Worm (Caenorhabditis elegans): Measurements from ENCODE around the gene mltn-7.

mltn-7 gene

DNA sequence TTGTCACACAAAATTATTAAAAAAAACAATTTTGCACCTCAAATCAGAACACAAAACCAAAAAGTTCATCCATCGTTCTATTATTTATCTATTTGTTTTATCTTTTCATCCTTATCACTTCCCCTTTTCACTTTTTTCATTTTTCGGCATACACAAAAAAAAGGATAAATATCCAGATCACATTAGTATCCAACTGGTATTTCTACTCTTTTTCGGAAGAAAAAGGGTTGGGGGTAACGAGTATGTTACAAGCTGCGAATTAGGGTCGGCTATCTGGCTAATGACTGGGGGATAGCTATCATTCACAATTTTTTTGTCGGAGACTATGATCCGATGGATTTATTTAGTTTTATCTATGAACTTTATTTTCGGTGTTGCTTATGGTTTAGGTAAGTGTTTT is at the start of gene mltn-7:
Gene mltn-7, plus strand, starts transcription at position 301 of the 400 bp plus-strand sequence.
- peak; percentile 15 for TF ChIP-seq blmp-1 (tag; optimal IDR thresholded peaks at IDR 0.05)
- no peak for TF ChIP-seq isw-1 (GFP tag; IDR thresholded peaks at IDR 0.05)
- no peak for TF ChIP-seq jun-1 (tag; optimal IDR thresholded peaks at IDR 0.05)

DNA sequence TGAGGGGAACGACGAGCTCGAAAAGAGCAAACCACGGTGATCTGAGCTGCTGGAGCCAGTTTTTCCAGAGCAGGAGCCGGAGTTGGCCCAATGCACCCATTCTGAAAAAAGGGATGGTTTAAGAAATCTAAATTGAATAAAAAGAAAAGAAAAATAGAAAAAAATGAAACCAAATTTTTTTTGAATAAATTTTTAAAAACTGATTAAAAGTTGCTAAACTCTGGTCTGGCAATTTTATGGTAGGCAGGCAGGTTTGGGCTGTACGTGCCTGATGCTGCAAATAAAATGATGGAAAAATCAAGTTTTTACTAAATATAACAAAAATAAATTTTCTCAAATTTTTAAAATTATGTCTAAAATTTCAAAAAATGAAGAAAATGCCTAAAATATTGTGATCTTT is 39.5 kb upstream of the mltn-7 start, which contains the start of gene abt-4:
Gene abt-4, minus strand, starts transcription at position 101 of the 400 bp plus-strand sequence.
- TF ChIP-seq nhr-11 (tag; optimal IDR thresholded peaks at IDR 0.05) (no peak), efl-1 (optimal IDR thresholded peaks at IDR 0.05) (no peak), efl-1 (GFP tag; optimal IDR thresholded peaks at IDR 0.05 in 1 of 2) (peak in 1 of 2 experiments; percentile 10)

DNA sequence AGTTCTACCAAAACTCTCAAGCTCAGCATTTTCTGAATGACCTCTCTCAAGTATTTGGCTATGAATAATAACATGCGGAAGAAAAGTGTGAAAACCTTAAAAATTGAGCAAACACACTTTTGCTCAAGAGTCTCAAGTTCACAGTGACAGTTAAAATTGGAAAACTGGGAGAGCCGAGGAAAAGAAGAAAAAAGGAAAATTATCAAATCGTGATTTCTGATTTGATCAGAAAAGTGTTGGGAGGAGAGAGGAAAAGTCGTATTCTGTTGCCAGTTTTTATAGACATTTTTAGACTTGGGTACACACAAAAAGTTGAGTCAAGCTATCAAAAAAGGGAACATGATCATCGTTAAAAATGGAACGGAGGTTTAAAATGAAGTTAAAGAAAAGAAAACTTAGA is 38.9 kb upstream of the mltn-7 start:
- TF ChIP-seq unc-98 (GFP tag; IDR thresholded peaks at IDR 0.05) (no peak), ceh-63 (GFP tag; optimal IDR thresholded peaks at IDR 0.05) (no peak), ztf-11 (tag; optimal IDR thresholded peaks at IDR 0.05) (no peak), lin-35 (GFP tag; optimal IDR thresholded peaks at IDR 0.05) (no peak), jun-1 (tag; optimal IDR thresholded peaks at IDR 0.05) (no peak), irx-1 (tag; optimal IDR thresholded peaks at IDR 0.05) (no peak), nhr-20 (tag; optimal IDR thresholded peaks at IDR 0.05) (no peak), xbp-1 (tag; optimal IDR thresholded peaks at IDR 0.05) (no peak), skn-1 (tag; optimal IDR thresholded peaks at IDR 0.05) (no peak)

DNA sequence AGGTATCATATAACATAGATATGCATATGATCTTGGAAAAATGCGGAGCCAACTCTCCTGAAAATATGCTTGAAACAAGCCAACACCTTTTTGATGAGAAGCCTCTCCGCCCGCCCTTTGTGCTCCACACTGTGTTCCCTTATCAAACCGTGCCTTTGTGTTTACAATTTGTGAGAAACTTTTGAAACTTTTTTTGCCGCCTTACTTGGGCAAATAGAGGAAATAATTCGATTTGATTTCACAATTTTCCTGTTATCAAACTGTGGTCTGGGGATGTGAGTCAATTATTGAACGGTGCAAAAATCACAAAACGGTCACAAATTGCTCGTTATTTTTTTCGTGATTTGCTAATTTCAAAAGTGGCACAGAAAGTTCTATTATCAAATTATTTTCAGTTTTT is 37.5 kb upstream of the mltn-7 start:
- TF ChIP-seq fkh-10 (GFP tag; optimal IDR thresholded peaks at IDR 0.05) (no peak), hpl-2 (GFP tag; optimal IDR thresholded peaks at IDR 0.05) (no peak), nhr-20 (tag; optimal IDR thresholded peaks at IDR 0.05) (no peak), sup-37 (GFP tag; optimal IDR thresholded peaks at IDR 0.05) (no peak), ztf-11 (tag; optimal IDR thresholded peaks at IDR 0.05) (no peak), egl-27 (tag; optimal IDR thresholded peaks at IDR 0.05) (no peak), lin-35 (GFP tag; optimal IDR thresholded peaks at IDR 0.05) (peak in 1 of 2 experiments; percentile 22), nhr-85 (tag) (no peak), blmp-1 (tag; optimal IDR thresholded peaks at IDR 0.05) (no peak), grh-1 (GFP tag; IDR thresholded peaks at IDR 0.05) (no peak), elt-2 (tag; optimal IDR thresholded peaks at IDR 0.05) (peak; percentile 85), pax-3 (tag; optimal IDR thresholded peaks at IDR 0.05) (no peak), sox-4 (tag; optimal IDR thresholded peaks at IDR 0.05) (no peak), isw-1 (GFP tag; IDR thresholded peaks at IDR 0.05) (no peak), unc-86 (tag; optimal IDR thresholded peaks at IDR 0.05) (no peak), sptf-1 (tag; optimal IDR thresholded peaks at IDR 0.05) (no peak), vab-15 (tag; optimal IDR thresholded peaks at IDR 0.05) (no peak), ztf-4 (tag; optimal IDR thresholded peaks at IDR 0.05) (no peak), nhr-11 (tag; optimal IDR thresholded peaks at IDR 0.05) (no peak), ceh-88 (GFP tag; IDR thresholded peaks at IDR 0.05) (no peak), pqm-1 (tag; optimal IDR thresholded peaks at IDR 0.05) (peak; percentile 63), swsn-7 (tag; optimal IDR thresholded peaks at IDR 0.05) (no peak)

DNA sequence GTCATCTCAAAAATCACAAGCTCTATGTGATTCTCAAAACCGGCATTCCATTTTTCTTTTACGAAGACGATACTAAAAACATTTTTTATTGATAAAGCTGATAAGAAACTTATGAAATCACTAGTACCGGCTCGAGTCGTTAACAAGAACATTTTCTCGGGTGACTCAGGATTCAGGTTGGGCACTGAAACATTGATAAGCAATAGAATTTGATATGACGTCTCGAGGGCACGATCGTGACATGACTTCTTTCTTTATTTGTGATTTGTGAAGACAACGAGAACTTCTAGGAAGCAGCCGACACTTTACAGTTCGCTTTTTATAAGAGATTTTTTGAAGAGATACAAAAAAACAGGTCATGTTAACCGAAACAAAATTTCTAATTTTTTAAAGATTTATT is 36.4 kb upstream of the mltn-7 start:
- TF ChIP-seq mef-2 (tag; optimal IDR thresholded peaks at IDR 0.05) (no peak), mep-1 (tag; optimal IDR thresholded peaks at IDR 0.05) (no peak), jun-1 (tag; optimal IDR thresholded peaks at IDR 0.05) (peak; percentile 67), swsn-7 (tag; optimal IDR thresholded peaks at IDR 0.05) (no peak), lin-35 (GFP tag; optimal IDR thresholded peaks at IDR 0.05) (peak in 1 of 2 experiments; percentile 6), nhr-20 (tag; optimal IDR thresholded peaks at IDR 0.05) (peak; percentile 10), pax-3 (tag; optimal IDR thresholded peaks at IDR 0.05) (peak; percentile 36), lir-3 (tag; optimal IDR thresholded peaks at IDR 0.05; ENCODE audit: poor library complexity) (no peak), pqm-1 (tag; optimal IDR thresholded peaks at IDR 0.05) (peak; percentile 9), lin-39 (tag; optimal IDR thresholded peaks at IDR 0.05) (no peak), C34B4.2 (tag; optimal IDR thresholded peaks at IDR 0.05) (no peak), ceh-82 (tag; optimal IDR thresholded peaks at IDR 0.05) (no peak), ceh-63 (GFP tag; optimal IDR thresholded peaks at IDR 0.05) (no peak), lsy-2 (tag; optimal IDR thresholded peaks at IDR 0.05) (no peak), vab-15 (tag; optimal IDR thresholded peaks at IDR 0.05) (no peak), mab-9 (GFP tag; IDR thresholded peaks at IDR 0.05) (no peak), fkh-8 (tag; optimal IDR thresholded peaks at IDR 0.05) (no peak), efl-1 (optimal IDR thresholded peaks at IDR 0.05) (no peak), efl-1 (GFP tag; optimal IDR thresholded peaks at IDR 0.05 in 1 of 2) (peak in 1 of 2 experiments; percentile 83), nhr-90 (tag; optimal IDR thresholded peaks at IDR 0.05; ENCODE audit: poor library complexity) (peak; percentile 17), elt-2 (tag; optimal IDR thresholded peaks at IDR 0.05) (peak; percentile 95)

Measured in whole organism, L1 larva.